Fruit fly (Drosophila melanogaster) whole organism, embryonic: ENCODE results near the gene Capr.

ENCODE experiments used
- CG10147 ChIP-seq: fragments of 200-800 bp; sonication (Bioruptor generic); optimal IDR thresholded peaks from 2 replicates; lab custom pipeline; 2019; ENCODE audit warnings: missing biosample characterization, mild to moderate bottlenecking, missing genetic modification characterization, moderate library complexity
- CG10267 ChIP-seq: fragments of 200-800 bp; sonication (Bioruptor generic); optimal IDR thresholded peaks from 2 replicates; lab custom pipeline; 2018; ENCODE audit warnings: missing biosample characterization, mild to moderate bottlenecking, missing genetic modification characterization, moderate library complexity
- CG10431 ChIP-seq: fragments of 200-800 bp; sonication (Bioruptor generic); optimal IDR thresholded peaks from 3 replicates; lab custom pipeline; 2018; ENCODE audit warnings: missing biosample characterization, mild to moderate bottlenecking, missing genetic modification characterization
- CG10979 ChIP-seq: fragments of 200-800 bp; sonication (Bioruptor generic); optimal IDR thresholded peaks from 2 replicates; lab custom pipeline; 2018; ENCODE audit warnings: missing biosample characterization, mild to moderate bottlenecking, missing genetic modification characterization, moderate library complexity
- CG11085 ChIP-seq: fragments of 200-800 bp; sonication (Bioruptor generic); IDR thresholded peaks from 2 replicates; pipeline ENCODE4 v1.3.6; 2022; ENCODE audit warnings: missing biosample characterization, missing genetic modification characterization
- CG11560 ChIP-seq: fragments of 200-800 bp; sonication (Bioruptor generic); IDR thresholded peaks from 3 replicates; pipeline ENCODE4 v1.3.6; 2022; ENCODE audit warnings: missing biosample characterization, missing genetic modification characterization
- CG12942 ChIP-seq: fragments of 200-800 bp; sonication (Bioruptor generic); optimal IDR thresholded peaks from 3 replicates; lab custom pipeline; 2016; ENCODE audit warnings: missing biosample characterization, missing genetic modification characterization
- CG15514 ChIP-seq: fragments of 200-800 bp; sonication (Bioruptor generic); optimal IDR thresholded peaks from 3 replicates; lab custom pipeline; 2017; ENCODE audit warnings: missing biosample characterization, missing genetic modification characterization, mild to moderate bottlenecking, moderate library complexity, missing genetic modification reagents
- CG16779 ChIP-seq: fragments of 200-800 bp; sonication (Bioruptor generic); IDR thresholded peaks from 2 replicates; pipeline ENCODE4 v1.3.6; 2022; ENCODE audit warnings: missing biosample characterization, missing genetic modification characterization
- CG17361 ChIP-seq: fragments of 200-800 bp; sonication (Bioruptor generic); IDR thresholded peaks from 3 replicates; pipeline ENCODE4 v1.3.6; 2022; ENCODE audit warnings: missing biosample characterization, missing genetic modification characterization
- CG17385 ChIP-seq: fragments of 200-800 bp; sonication (Bioruptor generic); optimal IDR thresholded peaks from 3 replicates; lab custom pipeline; 2018; ENCODE audit warnings: missing biosample characterization, mild to moderate bottlenecking, missing genetic modification characterization
- CG17802 ChIP-seq: fragments of 200-800 bp; sonication (Bioruptor generic); optimal IDR thresholded peaks from 2 replicates; lab custom pipeline; 2018; ENCODE audit warnings: missing biosample characterization, mild to moderate bottlenecking, missing genetic modification characterization, moderate library complexity
- CG18262 ChIP-seq: fragments of 200-800 bp; optimal IDR thresholded peaks from 3 replicates; lab custom pipeline; 2019; ENCODE audit warnings: missing biosample characterization, mild to moderate bottlenecking, missing genetic modification characterization, moderate library complexity
- CG18619 ChIP-seq: fragments of 200-800 bp; sonication (Bioruptor generic); optimal IDR thresholded peaks from 3 replicates; lab custom pipeline; 2017; ENCODE audit warnings: missing biosample characterization, mild to moderate bottlenecking, missing genetic modification characterization
- CG32532 ChIP-seq: fragments of 200-800 bp; sonication (Bioruptor generic); IDR thresholded peaks from 2 replicates; pipeline ENCODE4 v1.3.6; 2022; ENCODE audit warnings: missing biosample characterization, missing genetic modification characterization
- CG4360 ChIP-seq: fragments of 200-800 bp; sonication (Bioruptor generic); IDR thresholded peaks from 2 replicates; pipeline ENCODE4 v1.3.6; 2022; ENCODE audit warnings: missing biosample characterization, missing genetic modification characterization
- CG6791 ChIP-seq: fragments of 200-800 bp; sonication (Bioruptor generic); IDR thresholded peaks from 3 replicates; pipeline ENCODE4 v1.3.6; 2022; ENCODE audit warnings: missing biosample characterization, missing genetic modification characterization; ENCODE audit not compliant: partially characterized antibody
- CG8290 ChIP-seq, 3 experiments: fragments of 200-800 bp; sonication (Bioruptor generic); optimal IDR thresholded peaks; 2 replicates each; lab custom pipeline; 2016 to 2019; ENCODE audit warnings: missing biosample characterization in 3 of 3, missing genetic modification characterization in 3 of 3, mild to moderate bottlenecking in 2 of 3, moderate library complexity in 1 of 3
- CG9817 ChIP-seq: fragments of 200-800 bp; sonication (Bioruptor generic); optimal IDR thresholded peaks from 2 replicates; lab custom pipeline; 2018; ENCODE audit warnings: missing biosample characterization, mild to moderate bottlenecking, missing genetic modification characterization, moderate library complexity
- CkIIα-i1 ChIP-seq: fragments of 200-800 bp; sonication (Bioruptor generic); IDR thresholded peaks from 2 replicates; pipeline ENCODE4 v1.3.6; 2022; ENCODE audit warnings: missing biosample characterization, missing genetic modification characterization
- Dll ChIP-seq: fragments of 200-800 bp; sonication (Bioruptor generic); IDR thresholded peaks from 4 replicates; pipeline ENCODE4 v1.3.6; 2022; ENCODE audit warnings: missing biosample characterization, missing genetic modification characterization; ENCODE audit not compliant: partially characterized antibody
- Doc2 ChIP-seq: fragments of 200-800 bp; sonication (Bioruptor generic); IDR thresholded peaks from 2 replicates; pipeline ENCODE4 v1.3.6; 2022; ENCODE audit warnings: missing biosample characterization, missing genetic modification characterization
- Dp ChIP-seq: fragments of 200-800 bp; sonication (Bioruptor generic); optimal IDR thresholded peaks from 2 replicates; lab custom pipeline; 2018; ENCODE audit warnings: missing biosample characterization, mild to moderate bottlenecking, missing genetic modification characterization, moderate library complexity
- Drgx ChIP-seq: fragments of 200-800 bp; sonication (Bioruptor generic); IDR thresholded peaks from 2 replicates; pipeline ENCODE4 v1.3.6; 2022; ENCODE audit warnings: missing biosample characterization, missing genetic modification characterization
- HLH54F ChIP-seq: fragments of 200-800 bp; sonication (Bioruptor generic); optimal IDR thresholded peaks from 3 replicates; lab custom pipeline; 2016; ENCODE audit warnings: missing biosample characterization, missing genetic modification characterization
- Lim3 ChIP-seq: fragments of 200-800 bp; sonication (Bioruptor generic); IDR thresholded peaks from 2 replicates; pipeline ENCODE4 v1.3.6; 2022; ENCODE audit warnings: missing biosample characterization, missing genetic modification characterization
- MTF-1 ChIP-seq: fragments of 200-800 bp; sonication (Bioruptor generic); optimal IDR thresholded peaks from 2 replicates; lab custom pipeline; 2018; ENCODE audit warnings: missing biosample characterization, mild to moderate bottlenecking, missing genetic modification characterization, borderline replicate concordance
- Mad ChIP-seq: fragments of 200-800 bp; sonication (Bioruptor generic); optimal IDR thresholded peaks from 2 replicates; lab custom pipeline; 2016; ENCODE audit warnings: missing biosample characterization, missing genetic modification characterization
- Max ChIP-seq: fragments of 200-800 bp; sonication (Bioruptor generic); optimal IDR thresholded peaks from 2 replicates; lab custom pipeline; 2016; ENCODE audit warnings: missing biosample characterization, mild to moderate bottlenecking, missing genetic modification characterization
- Myb ChIP-seq: fragments of 200-800 bp; sonication (Bioruptor generic); optimal IDR thresholded peaks from 2 replicates; lab custom pipeline; 2016; ENCODE audit warnings: missing biosample characterization, missing genetic modification characterization
- Opbp ChIP-seq: fragments of 200-800 bp; sonication (Bioruptor generic); IDR thresholded peaks from 3 replicates; pipeline ENCODE4 v1.3.6; 2022; ENCODE audit warnings: missing biosample characterization, missing genetic modification characterization; ENCODE audit not compliant: partially characterized antibody
- Scr ChIP-seq: fragments of 200-800 bp; sonication (Bioruptor generic); IDR thresholded peaks from 2 replicates; pipeline ENCODE4 v1.3.6; 2022; ENCODE audit warnings: missing biosample characterization, missing genetic modification characterization; ENCODE audit not compliant: partially characterized antibody
- Side ChIP-seq: fragments of 200-800 bp; sonication (Bioruptor generic); optimal IDR thresholded peaks from 2 replicates; lab custom pipeline; 2016; ENCODE audit warnings: missing biosample characterization, missing genetic modification characterization
- Sox100B ChIP-seq: fragments of 200-800 bp; sonication (Bioruptor generic); optimal IDR thresholded peaks from 3 replicates; lab custom pipeline; 2018; ENCODE audit warnings: missing biosample characterization, mild to moderate bottlenecking, missing genetic modification characterization
- Sry-δ ChIP-seq: fragments of 200-800 bp; sonication (Bioruptor generic); optimal IDR thresholded peaks from 2 replicates; lab custom pipeline; 2016; ENCODE audit warnings: missing biosample characterization, missing genetic modification characterization
- Usf ChIP-seq: fragments of 200-800 bp; sonication (Bioruptor generic); optimal IDR thresholded peaks from 2 replicates; lab custom pipeline; 2017; ENCODE audit warnings: missing genotype, missing biosample characterization, missing genetic modification characterization
- croc ChIP-seq: fragments of 200-800 bp; sonication (Bioruptor generic); conservative IDR thresholded peaks from 3 replicates; pipeline ENCODE4 v1.3.6; 2022; ENCODE audit warnings: missing biosample characterization, missing genetic modification characterization
- dan ChIP-seq: fragments of 200-800 bp; sonication (Bioruptor generic); IDR thresholded peaks from 2 replicates; pipeline ENCODE4 v1.3.6; 2022; ENCODE audit warnings: missing biosample characterization, missing genetic modification characterization
- disco-r ChIP-seq: fragments of 200-800 bp; sonication (Bioruptor generic); optimal IDR thresholded peaks from 2 replicates; lab custom pipeline; 2016; ENCODE audit warnings: missing biosample characterization, missing genetic modification characterization
- dpn ChIP-seq, 2 experiments: fragments of 200-800 bp; sonication (Bioruptor generic); optimal IDR thresholded peaks; 3 replicates each; lab custom pipeline; 2016; ENCODE audit warnings: missing biosample characterization in 2 of 2, missing genetic modification characterization in 2 of 2
- dysf ChIP-seq: fragments of 200-800 bp; sonication (Bioruptor generic); IDR thresholded peaks from 3 replicates; pipeline ENCODE4 v1.3.6; 2022; ENCODE audit warnings: missing biosample characterization, missing genetic modification characterization
- gsb-n ChIP-seq: fragments of 200-800 bp; sonication (Bioruptor generic); optimal IDR thresholded peaks from 3 replicates; lab custom pipeline; 2018; ENCODE audit warnings: missing biosample characterization, mild to moderate bottlenecking, missing genetic modification characterization
- hth ChIP-seq: fragments of >200 bp; optimal IDR thresholded peaks from 2 replicates; lab custom pipeline; 2017; ENCODE audit warnings: inconsistent platforms
- jigr1 ChIP-seq: fragments of 200-800 bp; sonication (Bioruptor generic); IDR thresholded peaks from 3 replicates; pipeline ENCODE4 v1.3.6; 2022; ENCODE audit warnings: missing biosample characterization, missing genetic modification characterization
- lbe ChIP-seq: fragments of 200-800 bp; sonication (Bioruptor generic); optimal IDR thresholded peaks from 2 replicates; lab custom pipeline; 2016; ENCODE audit warnings: missing biosample characterization, mild to moderate bottlenecking, missing genetic modification characterization
- row ChIP-seq: fragments of 200-800 bp; sonication (Bioruptor generic); IDR thresholded peaks from 3 replicates; pipeline ENCODE4 v1.3.6; 2022; ENCODE audit warnings: missing biosample characterization, missing genetic modification characterization
- sim ChIP-seq: fragments of 200-800 bp; sonication (Bioruptor generic); IDR thresholded peaks from 2 replicates; pipeline ENCODE4 v1.3.6; 2022; ENCODE audit warnings: missing biosample characterization, missing genetic modification characterization
- slbo ChIP-seq: fragments of 200-800 bp; sonication (Bioruptor generic); IDR thresholded peaks from 2 replicates; pipeline ENCODE4 v1.3.6; 2022; ENCODE audit warnings: missing biosample characterization, missing genetic modification characterization
- tin ChIP-seq: fragments of 200-800 bp; sonication (Bioruptor generic); optimal IDR thresholded peaks from 3 replicates; lab custom pipeline; 2016; ENCODE audit warnings: missing biosample characterization, missing genetic modification characterization
- ttk ChIP-seq: fragments of 200-800 bp; sonication (Bioruptor generic); IDR thresholded peaks from 2 replicates; pipeline ENCODE4 v2.1.2; 2022; ENCODE audit warnings: missing biosample characterization, missing genetic modification characterization
- z ChIP-seq: fragments of 200-800 bp; sonication (Bioruptor generic); IDR thresholded peaks from 3 replicates; pipeline ENCODE4 v1.3.6; 2022; ENCODE audit warnings: missing biosample characterization, missing genetic modification characterization

The Capr gene

DNA sequence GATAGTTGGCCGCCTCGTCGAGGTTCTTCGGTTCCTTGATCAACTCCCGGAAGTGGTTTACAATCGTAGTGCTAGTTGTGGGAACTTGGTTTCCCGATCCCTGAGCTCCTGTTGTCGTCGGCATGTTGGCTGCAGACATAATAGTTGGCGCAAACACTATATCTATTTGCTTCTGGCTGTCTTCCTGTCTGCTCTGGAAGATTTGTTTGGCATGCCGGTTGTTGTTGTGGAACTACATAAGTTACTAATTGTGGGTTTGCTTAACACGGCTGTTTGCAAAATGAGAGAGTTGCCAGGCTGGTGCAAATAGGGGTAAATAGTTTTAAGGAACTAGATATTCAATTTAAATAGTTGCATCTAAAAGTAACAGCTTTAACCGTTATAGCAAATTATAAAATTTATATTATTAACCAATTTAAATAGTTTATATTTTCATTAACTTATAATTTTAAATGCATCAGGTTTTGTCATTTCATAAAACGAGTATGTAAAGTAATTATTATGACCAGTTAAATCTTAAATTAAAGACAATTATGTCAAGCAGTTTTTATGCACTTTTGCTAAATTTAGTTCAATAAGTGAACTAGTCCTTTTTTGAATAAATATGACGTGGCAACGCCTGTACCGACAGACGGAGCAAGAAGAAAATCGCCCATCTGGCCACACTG lies 8.6 kb upstream of the Capr start, which contains the start of the genes Sgf11 and CG32202 (continued):
- no peak for TF ChIP-seq Usf
- TF ChIP-seq row (GFP tag; lab: Robert Waterston, UW) = peak; percentile 87
- peak; percentile 48 for TF ChIP-seq gsb-n (tag; lab: Kevin White, UChicago)
- TF ChIP-seq CG10431 = peak; percentile 18
- peak; percentile 22 for TF ChIP-seq HLH54F (GFP tag; lab: Kevin White, UChicago)
- no peak for TF ChIP-seq Max (GFP tag; lab: Kevin White, UChicago)
- no peak for TF ChIP-seq MTF-1 (GFP tag; lab: Kevin White, UChicago)
- TF ChIP-seq CG10267 = peak; percentile 75
- TF ChIP-seq CG8290 (GFP tag; optimal IDR thresholded peaks at IDR 0.05; lab: Kevin White, UChicago) = peak; percentile 1
- no peak for TF ChIP-seq CG8290 (tag; optimal IDR thresholded peaks at IDR 0.05; lab: Kevin White, UChicago)
- TF ChIP-seq Dp (GFP tag; lab: Kevin White, UChicago) = peak; percentile 7
- TF ChIP-seq jigr1 = peak; percentile 46; the same call in 1 of the 3 replicates
- TF ChIP-seq ttk = no peak
- TF ChIP-seq Sry-δ (GFP tag; lab: Kevin White, UChicago) = peak; percentile 25
- no peak for TF ChIP-seq CG11560 (tag; lab: Robert Waterston, UW)
- peak; percentile 47 for TF ChIP-seq CG9817 (tag; lab: Kevin White, UChicago)
- peak; percentile 63 for TF ChIP-seq CG18619 (GFP tag; lab: Kevin White, UChicago)
- TF ChIP-seq disco-r = no peak
- no peak for TF ChIP-seq CG17802 (tag; lab: Kevin White, UChicago)
- no peak for TF ChIP-seq CG6791
- TF ChIP-seq Scr = no peak
- TF ChIP-seq CG10979 (tag; lab: Kevin White, UChicago) = peak; percentile 57
- TF ChIP-seq lbe = no peak
- TF ChIP-seq CG4360 (GFP tag; lab: Robert Waterston, UW) = peak; percentile 61
- no peak for TF ChIP-seq hth (lab: Kevin White, UChicago)
- no peak for TF ChIP-seq CG16779
- TF ChIP-seq Dll (GFP tag; lab: Robert Waterston, UW) = no peak
- no peak for TF ChIP-seq z (GFP tag; lab: Robert Waterston, UW)
- TF ChIP-seq slbo = peak; percentile 72
- peak; percentile 59 for TF ChIP-seq CG10147 (GFP tag; lab: Kevin White, UChicago)
- peak; percentile 60 for TF ChIP-seq Sox100B (GFP tag; lab: Kevin White, UChicago)
- peak; percentile 72 for TF ChIP-seq CG12942 (GFP tag; lab: Kevin White, UChicago)
- TF ChIP-seq CG18262 (tag; lab: Kevin White, UChicago) = peak; percentile 70
- TF ChIP-seq Myb (GFP tag; lab: Kevin White, UChicago) = peak; percentile 24
- TF ChIP-seq Opbp (GFP tag; lab: Robert Waterston, UW) = no peak
- peak; percentile 49; the same call in 1 of the 3 replicates for TF ChIP-seq dysf (GFP tag; lab: Robert Waterston, UW)

DNA sequence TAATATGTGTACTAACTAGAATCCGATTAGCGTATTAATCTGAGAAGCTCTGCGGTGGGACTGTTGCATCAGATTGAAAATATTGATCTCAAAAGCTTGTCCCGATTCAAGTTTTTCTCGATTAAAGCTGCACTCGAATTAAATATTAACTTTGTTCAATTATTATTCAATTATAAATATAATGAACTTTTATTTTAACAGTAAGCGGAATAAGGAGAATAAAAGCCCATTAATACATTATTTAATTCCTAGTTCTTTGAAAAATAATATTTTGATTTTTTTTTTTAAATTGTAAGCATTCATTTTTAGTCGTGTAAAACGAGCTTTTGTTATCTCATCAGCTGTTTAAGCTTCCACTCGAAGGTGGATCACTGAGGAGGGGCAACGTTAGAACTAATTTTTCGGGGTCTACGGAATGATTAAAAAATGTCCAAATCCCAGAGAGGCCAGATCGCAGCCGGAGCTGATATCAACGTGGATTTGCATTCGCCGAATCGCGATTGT lies 2.3 kb upstream of the Capr start, which contains the start of the genes GNBP2 and GNBP1:
TSS of gene GNBP2 (minus strand) at position 51 of the 504 bp plus-strand sequence.
TSS of gene GNBP1 (plus strand) at position 438 of the 504 bp plus-strand sequence.
- TF ChIP-seq croc (GFP tag; lab: Robert Waterston, UW) (0 out of 3 replicates have a peak, but pooled peaks have one; percentile 18), Max (GFP tag; lab: Kevin White, UChicago) (peak; percentile 22), CG4360 (GFP tag; lab: Robert Waterston, UW) (no peak), CG11085 (GFP tag; lab: Robert Waterston, UW) (no peak), Doc2 (GFP tag; lab: Robert Waterston, UW) (no peak), Side (GFP tag; lab: Kevin White, UChicago) (no peak), dan (GFP tag; lab: Robert Waterston, UW) (no peak), CG17361 (peak; percentile 76), Lim3 (GFP tag; lab: Robert Waterston, UW) (no peak), CkIIα-i1 (GFP tag; lab: Robert Waterston, UW) (no peak), CG15514 (GFP tag; lab: Kevin White, UChicago) (peak; percentile 40), sim (GFP tag; lab: Robert Waterston, UW) (no peak), Drgx (GFP tag; lab: Robert Waterston, UW) (peak; percentile 95), CG32532 (peak; percentile 71; the same call in 1 of the 2 replicates), tin (GFP tag; lab: Kevin White, UChicago) (no peak), Mad (no peak), dpn (GFP tag; optimal IDR thresholded peaks at IDR 0.05; lab: Kevin White, UChicago) (peak in 1 of 2 experiments; percentile 12), CG17385 (GFP tag; lab: Kevin White, UChicago) (peak; percentile 61)
